Fruit fly (Drosophila melanogaster): ENCODE data around the gene CCT2.

Gene CCT2

DNA sequence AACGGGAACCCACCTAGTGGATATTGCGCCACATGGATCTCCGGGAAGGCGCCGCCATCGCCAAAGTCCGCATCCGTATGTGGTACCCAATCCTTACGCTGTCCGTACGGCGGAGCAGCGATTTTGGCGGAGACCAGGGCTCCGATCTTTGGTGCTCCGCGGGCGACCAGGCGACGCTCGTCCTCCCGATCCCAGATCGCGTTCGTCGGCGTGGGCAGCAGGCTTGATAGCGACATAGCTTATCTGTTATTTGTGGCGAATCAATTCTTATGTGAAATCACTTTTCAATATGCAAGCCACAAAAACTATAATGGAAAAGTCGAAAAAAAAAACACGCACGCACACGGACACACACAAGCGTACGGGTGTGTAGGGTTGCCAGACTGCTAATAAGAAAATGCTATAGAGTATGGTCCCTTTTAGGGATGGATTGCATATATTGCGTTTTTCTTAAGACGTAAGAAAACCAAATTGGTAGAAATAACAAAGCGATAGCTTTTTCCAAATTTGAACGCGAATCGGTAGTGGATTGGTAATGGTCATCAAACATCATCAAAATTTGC lies 17.0 kb downstream of the CCT2 start, which contains the start of gene Bx42 (continued):
- TF ChIP-seq Dll (GFP tag; IDR thresholded peaks at IDR 0.05; ENCODE audit: partially characterized antibody), result no peak
- TF ChIP-seq CG3407 (GFP tag; optimal IDR thresholded peaks at IDR 0.05), result no peak
- no peak for TF ChIP-seq nau (GFP tag; optimal IDR thresholded peaks at IDR 0.05)
- TF ChIP-seq CG7963 (GFP tag; IDR thresholded peaks at IDR 0.05; ENCODE audit: partially characterized antibody), result no peak
- TF ChIP-seq CG14441 (GFP tag; IDR thresholded peaks at IDR 0.05), result no peak
- TF ChIP-seq hb (GFP tag; IDR thresholded peaks at IDR 0.05; ENCODE audit: partially characterized antibody), result no peak
- no peak for TF ChIP-seq CG14710 (tag; optimal IDR thresholded peaks at IDR 0.05)
- TF ChIP-seq nom (GFP tag; optimal IDR thresholded peaks at IDR 0.05), result no peak
- no peak for TF ChIP-seq Hsf (GFP tag; optimal IDR thresholded peaks at IDR 0.05)
- TF ChIP-seq NFAT (GFP tag; IDR thresholded peaks at IDR 0.05), result peak; percentile 31; the same call in 1 of the 2 replicates
- TF ChIP-seq Eip74EF (GFP tag; optimal IDR thresholded peaks at IDR 0.05), result no peak
- no peak for TF ChIP-seq CG11696 (GFP tag; IDR thresholded peaks at IDR 0.05)
- TF ChIP-seq ATbp (GFP tag; optimal IDR thresholded peaks at IDR 0.05), result no peak
- TF ChIP-seq CG1603 (tag; optimal IDR thresholded peaks at IDR 0.05), result no peak
- TF ChIP-seq HmgZ (tag; optimal IDR thresholded peaks at IDR 0.05), result no peak
- TF ChIP-seq tio (GFP tag; optimal IDR thresholded peaks at IDR 0.05), result peak; percentile 32
- no peak for TF ChIP-seq CG12155 (GFP tag; optimal IDR thresholded peaks at IDR 0.05)
- peak; percentile 2 for TF ChIP-seq CG4282 (GFP tag; optimal IDR thresholded peaks at IDR 0.05)
- TF ChIP-seq CG6765 (GFP tag; optimal IDR thresholded peaks at IDR 0.05), result no peak
- TF ChIP-seq ranshi (GFP tag; IDR thresholded peaks at IDR 0.05), result no peak
- no peak for TF ChIP-seq Abd-B (GFP tag; optimal IDR thresholded peaks at IDR 0.05)
- TF ChIP-seq CG33557 (GFP tag; optimal IDR thresholded peaks at IDR 0.05), result no peak
- TF ChIP-seq yki (optimal IDR thresholded peaks at IDR 0.05), result no peak
- no peak for TF ChIP-seq BtbVII (GFP tag; optimal IDR thresholded peaks at IDR 0.05)
- no peak for TF ChIP-seq CG2678 (tag; optimal IDR thresholded peaks at IDR 0.05)
- TF ChIP-seq unc-4 (GFP tag; IDR thresholded peaks at IDR 0.05; ENCODE audit: partially characterized antibody), result no peak
- TF ChIP-seq CG1792 (GFP tag; optimal IDR thresholded peaks at IDR 0.05), result no peak
- TF ChIP-seq cas (GFP tag; IDR thresholded peaks at IDR 0.05), result no peak
- no peak for TF ChIP-seq C15 (GFP tag; IDR thresholded peaks at IDR 0.05)
- TF ChIP-seq CG6791 (GFP tag; IDR thresholded peaks at IDR 0.05; ENCODE audit: partially characterized antibody), result no peak
- no peak for TF ChIP-seq ab (GFP tag; optimal IDR thresholded peaks at IDR 0.05)
- no peak for TF ChIP-seq zf30C (GFP tag; optimal IDR thresholded peaks at IDR 0.05)
- TF ChIP-seq Oaz (GFP tag; IDR thresholded peaks at IDR 0.05), result no peak
- TF ChIP-seq toy (GFP tag; IDR thresholded peaks at IDR 0.05), result no peak
- TF ChIP-seq CG7928 (GFP tag; optimal IDR thresholded peaks at IDR 0.05), result peak; percentile 85
- TF ChIP-seq fu2 (GFP tag; optimal IDR thresholded peaks at IDR 0.05), result no peak
- no peak for TF ChIP-seq CG7839 (tag; optimal IDR thresholded peaks at IDR 0.05)
- no peak for TF ChIP-seq usp (GFP tag; optimal IDR thresholded peaks at IDR 0.05)
- no peak for TF ChIP-seq CG5245 (GFP tag; optimal IDR thresholded peaks at IDR 0.05)
- TF ChIP-seq CG6254 (GFP tag; optimal IDR thresholded peaks at IDR 0.05), result no peak
- no peak for TF ChIP-seq CG10462 (GFP tag; optimal IDR thresholded peaks at IDR 0.05)
- no peak for TF ChIP-seq Spps (tag; optimal IDR thresholded peaks at IDR 0.05)
- no peak for TF ChIP-seq fru (optimal IDR thresholded peaks at IDR 0.05)
- no peak for TF ChIP-seq Scr (GFP tag; IDR thresholded peaks at IDR 0.05; ENCODE audit: partially characterized antibody)
- TF ChIP-seq Hr3 (GFP tag; optimal IDR thresholded peaks at IDR 0.05), result no peak
- TF ChIP-seq corto (GFP tag; optimal IDR thresholded peaks at IDR 0.05), result no peak
- no peak for TF ChIP-seq prd (optimal IDR thresholded peaks at IDR 0.05)
- TF ChIP-seq prd (GFP tag; IDR thresholded peaks at IDR 0.05), result no peak
- TF ChIP-seq CG31365 (tag; optimal IDR thresholded peaks at IDR 0.05), result no peak
- no peak for TF ChIP-seq CG12391 (tag; optimal IDR thresholded peaks at IDR 0.05)
- no peak for TF ChIP-seq CG12104 (GFP tag; optimal IDR thresholded peaks at IDR 0.05)
